Worm (Caenorhabditis elegans) whole organism, late embryonic: ENCODE measurements around the gene Y38C1BA.4.

Source experiments
- ama-1 ChIP-seq: fragments of 150-350 bp; optimal IDR thresholded peaks from 2 replicates; lab custom pipeline; 2014
- hlh-13 ChIP-seq: fragments of 200-800 bp; sonication (Bioruptor generic); optimal IDR thresholded peaks from 2 replicates; lab custom pipeline; 2018; ENCODE audit warnings: mild to moderate bottlenecking, missing genetic modification characterization, missing compliant biosample characterization
- hlh-15 ChIP-seq: sonication (generic microtip); optimal IDR thresholded peaks from 2 replicates; lab custom pipeline; 2016; ENCODE audit warnings: missing genetic modification characterization, missing compliant biosample characterization
- sox-4 ChIP-seq: sonication (generic microtip); optimal IDR thresholded peaks from 2 replicates; lab custom pipeline; 2017; ENCODE audit warnings: mild to moderate bottlenecking, missing genetic modification characterization, inconsistent platforms, missing compliant biosample characterization
- unc-42 ChIP-seq: sonication (generic microtip); optimal IDR thresholded peaks from 2 replicates; lab custom pipeline; 2016; ENCODE audit warnings: missing genotype, missing genetic modification characterization, missing compliant biosample characterization
- unc-55 ChIP-seq: sonication (generic microtip); optimal IDR thresholded peaks from 2 replicates; lab custom pipeline; 2017; ENCODE audit warnings: missing biosample characterization, missing genetic modification reagents, missing genetic modification characterization

ce11 chrIV:1844624-1845023, 23.0 kb downstream of the Y38C1BA.4 start:
- no peak for TF ChIP-seq sox-4 (tag; lab: Kevin White, UChicago)
- no peak for TF ChIP-seq hlh-13
- no peak for TF ChIP-seq unc-42 (tag; lab: Kevin White, UChicago)
- TF ChIP-seq unc-55 (GFP tag; lab: Kevin White, UChicago): no peak
- no peak for TF ChIP-seq ama-1
- no peak for TF ChIP-seq hlh-15
